Fruit fly (Drosophila melanogaster): ENCODE results near the gene tal-2A.

Gene tal-2A

dm6 chr3R:13800430-13800848 lies 12.5 kb upstream of the tal-2A start (continued):
- TF ChIP-seq HLHmδ (GFP tag; optimal IDR thresholded peaks at IDR 0.05) (no peak), Pdp1 (GFP tag; optimal IDR thresholded peaks at IDR 0.05) (peak; percentile 61 to 69), gt (GFP tag; IDR thresholded peaks at IDR 0.05) (peak; percentile 77; the same call in 1 of the 2 replicates), CG7271 (tag; optimal IDR thresholded peaks at IDR 0.05) (peak; percentile 61), her (GFP tag; optimal IDR thresholded peaks at IDR 0.05) (peak; percentile 38), CG4617 (GFP tag; optimal IDR thresholded peaks at IDR 0.05; ENCODE audit: borderline replicate concordance) (peak; percentile 60), Hr3 (GFP tag; optimal IDR thresholded peaks at IDR 0.05) (peak; percentile 87), btn (GFP tag; optimal IDR thresholded peaks at IDR 0.05) (no peak), CG4282 (GFP tag; optimal IDR thresholded peaks at IDR 0.05) (no peak), Fer2 (tag; optimal IDR thresholded peaks at IDR 0.05) (peak; percentile 72), vvl (GFP tag; IDR thresholded peaks at IDR 0.05) (peak; percentile 96), sob (GFP tag; IDR thresholded peaks at IDR 0.05) (peak; percentile 93), Dp (GFP tag; optimal IDR thresholded peaks at IDR 0.05) (no peak), ewg (GFP tag; optimal IDR thresholded peaks at IDR 0.05) (peak; percentile 95), CG9609 (GFP tag; optimal IDR thresholded peaks at IDR 0.05) (peak; percentile 22), Mrtf (GFP tag; IDR thresholded peaks at IDR 0.05) (peak; percentile 89), CG17568 (GFP tag; optimal IDR thresholded peaks at IDR 0.05) (peak; percentile 81), gcm2 (GFP tag; optimal IDR thresholded peaks at IDR 0.05) (peak; percentile 50), cwo (GFP tag; optimal IDR thresholded peaks at IDR 0.05) (peak; percentile 93), D19A (tag; optimal IDR thresholded peaks at IDR 0.05) (peak; percentile 74), Meics (GFP tag; optimal IDR thresholded peaks at IDR 0.05) (peak; percentile 91), E2f1 (GFP tag; IDR thresholded peaks at IDR 0.05) (peak; percentile 91), cas (GFP tag; IDR thresholded peaks at IDR 0.05) (peak; percentile 83), CG1024 (GFP tag; IDR thresholded peaks at IDR 0.05) (peak; percentile 78), schlank (tag; optimal IDR thresholded peaks at IDR 0.05) (peak; percentile 72), CG11723 (GFP tag; optimal IDR thresholded peaks at IDR 0.05) (peak; percentile 76), sima (GFP tag; optimal IDR thresholded peaks at IDR 0.05) (peak; percentile 33), CG18011 (GFP tag; optimal IDR thresholded peaks at IDR 0.05) (peak; percentile 63), CG32767 (GFP tag; IDR thresholded peaks at IDR 0.05) (peak; percentile 93), BEAF-32 (GFP tag; optimal IDR thresholded peaks at IDR 0.05) (no peak), kah (GFP tag; optimal IDR thresholded peaks at IDR 0.05) (peak; percentile 76), CG2199 (GFP tag; IDR thresholded peaks at IDR 0.05) (peak; percentile 88; the same call in 2 of the 3 replicates), CG14050 (GFP tag; IDR thresholded peaks at IDR 0.05) (peak; percentile 90), CG13624 (GFP tag; optimal IDR thresholded peaks at IDR 0.05) (peak; percentile 54), Nf-YA (GFP tag; IDR thresholded peaks at IDR 0.05) (peak; percentile 89), CG10654 (GFP tag; optimal IDR thresholded peaks at IDR 0.05) (peak; percentile 69), Opbp (GFP tag; IDR thresholded peaks at IDR 0.05; ENCODE audit: partially characterized antibody) (0 out of 3 replicates have a peak, but pooled peaks have one; percentile 38), Ets65A (GFP tag) (peak; percentile 86), CG9797 (GFP tag; optimal IDR thresholded peaks at IDR 0.05) (no peak), CG10366 (GFP tag; IDR thresholded peaks at IDR 0.05) (peak; percentile 91), gfzf (GFP tag; optimal IDR thresholded peaks at IDR 0.05) (no peak), Dll (GFP tag; IDR thresholded peaks at IDR 0.05; ENCODE audit: partially characterized antibody) (no peak), oc (tag; optimal IDR thresholded peaks at IDR 0.05) (peak; percentile 84), lab (GFP tag; optimal IDR thresholded peaks at IDR 0.05) (peak; percentile 97), Doc2 (GFP tag; IDR thresholded peaks at IDR 0.05) (peak; percentile 74), CG4360 (GFP tag; IDR thresholded peaks at IDR 0.05) (peak; percentile 51; the same call in 1 of the 2 replicates), gce (GFP tag; IDR thresholded peaks at IDR 0.05) (peak; percentile 93), Med (GFP tag) (peak; percentile 93), Dad (GFP tag; optimal IDR thresholded peaks at IDR 0.05) (peak; percentile 57), Myb (GFP tag; optimal IDR thresholded peaks at IDR 0.05) (peak; percentile 35), Bteb2 (GFP tag; optimal IDR thresholded peaks at IDR 0.05) (peak; percentile 52)

Measured in whole organism, embryonic.